Fruit fly (Drosophila melanogaster) whole organism, embryonic: ENCODE data around the gene Cyp1.

ENCODE experiments used
- Awh ChIP-seq: fragments of 200-800 bp; sonication (Bioruptor generic); IDR thresholded peaks from 2 replicates; pipeline ENCODE4, ENCODE4 v1.3.6; 2022; ENCODE audit warnings: missing biosample characterization, missing genetic modification characterization
- Bdp1 ChIP-seq: fragments of 200-800 bp; sonication (Bioruptor generic); optimal IDR thresholded peaks from 3 replicates; lab custom pipeline; 2016; ENCODE audit warnings: missing biosample characterization, missing genetic modification characterization
- CG10366 ChIP-seq: fragments of 200-800 bp; sonication (Bioruptor generic); IDR thresholded peaks from 2 replicates; pipeline ENCODE4 v1.3.6; 2022; ENCODE audit warnings: missing biosample characterization, missing genetic modification characterization
- CG10565 ChIP-seq: fragments of 200-800 bp; sonication (Bioruptor generic); optimal IDR thresholded peaks from 3 replicates; lab custom pipeline; 2016; ENCODE audit warnings: missing biosample characterization, mild to moderate bottlenecking, missing genetic modification characterization
- CG10654 ChIP-seq: fragments of 200-800 bp; sonication (Bioruptor generic); optimal IDR thresholded peaks from 2 replicates; lab custom pipeline; 2016; ENCODE audit warnings: missing biosample characterization, missing genetic modification characterization
- CG11456 ChIP-seq: fragments of 200-800 bp; sonication (Bioruptor generic); IDR thresholded peaks from 3 replicates; pipeline ENCODE4 v1.3.6; 2022; ENCODE audit warnings: missing biosample characterization, missing genetic modification characterization
- CG1233 ChIP-seq: fragments of 200-800 bp; sonication (Bioruptor generic); optimal IDR thresholded peaks from 4 replicates; lab custom pipeline; 2018; ENCODE audit warnings: missing biosample characterization, mild to moderate bottlenecking, missing genetic modification characterization
- CG16813 ChIP-seq: fragments of 200-800 bp; sonication (Bioruptor generic); IDR thresholded peaks from 3 replicates; pipeline ENCODE4 v1.3.6; 2022; ENCODE audit warnings: missing biosample characterization, missing genetic modification characterization; ENCODE audit not compliant: partially characterized antibody
- CG17361 ChIP-seq: fragments of 200-800 bp; sonication (Bioruptor generic); IDR thresholded peaks from 3 replicates; pipeline ENCODE4 v1.3.6; 2022; ENCODE audit warnings: missing biosample characterization, missing genetic modification characterization
- CG18262 ChIP-seq: fragments of 200-800 bp; optimal IDR thresholded peaks from 3 replicates; lab custom pipeline; 2019; ENCODE audit warnings: missing biosample characterization, mild to moderate bottlenecking, missing genetic modification characterization, moderate library complexity
- CG18599 ChIP-seq: fragments of 200-800 bp; sonication (Bioruptor generic); optimal IDR thresholded peaks from 3 replicates; lab custom pipeline; 2017; ENCODE audit warnings: missing biosample characterization, missing genetic modification characterization, mild to moderate bottlenecking, moderate library complexity, missing genetic modification reagents
- CG18764 ChIP-seq: fragments of 200-800 bp; sonication (Bioruptor generic); optimal IDR thresholded peaks from 3 replicates; lab custom pipeline; 2016; ENCODE audit warnings: missing biosample characterization, missing genetic modification characterization
- CG30020 ChIP-seq: fragments of 200-800 bp; optimal IDR thresholded peaks from 2 replicates; lab custom pipeline; 2019; ENCODE audit warnings: missing biosample characterization, mild to moderate bottlenecking, missing genetic modification characterization, moderate library complexity
- CG30403 ChIP-seq: fragments of 200-800 bp; sonication (Bioruptor generic); optimal IDR thresholded peaks from 3 replicates; lab custom pipeline; 2016; ENCODE audit warnings: missing biosample characterization, missing genetic modification characterization
- CG34376 ChIP-seq: fragments of 200-800 bp; sonication (Bioruptor generic); optimal IDR thresholded peaks from 2 replicates; lab custom pipeline; 2018; ENCODE audit warnings: missing biosample characterization, mild to moderate bottlenecking, missing genetic modification characterization
- CG34422 ChIP-seq: fragments of 200-800 bp; sonication (Bioruptor generic); IDR thresholded peaks from 3 replicates; pipeline ENCODE4 v1.3.6; 2022; ENCODE audit warnings: missing biosample characterization, missing genetic modification characterization
- CG4328 ChIP-seq: fragments of 200-800 bp; sonication (Bioruptor generic); optimal IDR thresholded peaks from 3 replicates; lab custom pipeline; 2017; ENCODE audit warnings: missing biosample characterization, missing genetic modification reagents, missing genetic modification characterization
- CG4424 ChIP-seq: fragments of 200-800 bp; sonication (Bioruptor generic); optimal IDR thresholded peaks from 3 replicates; lab custom pipeline; 2016; ENCODE audit warnings: missing biosample characterization, missing genetic modification characterization
- CG7745 ChIP-seq: fragments of 200-800 bp; sonication (Bioruptor generic); optimal IDR thresholded peaks from 2 replicates; lab custom pipeline; 2018; ENCODE audit warnings: missing biosample characterization, mild to moderate bottlenecking, missing genetic modification characterization, moderate library complexity
- CG7987 ChIP-seq: fragments of 200-800 bp; sonication (Bioruptor generic); optimal IDR thresholded peaks from 2 replicates; lab custom pipeline; 2018; ENCODE audit warnings: missing biosample characterization, mild to moderate bottlenecking, missing genetic modification characterization, moderate library complexity
- CG9932 ChIP-seq: fragments of 200-800 bp; sonication (Bioruptor generic); IDR thresholded peaks from 2 replicates; pipeline ENCODE4 v1.3.6; 2022; ENCODE audit warnings: missing biosample characterization, missing genetic modification characterization
- Fer1 ChIP-seq: fragments of 200-800 bp; sonication (Bioruptor generic); optimal IDR thresholded peaks from 2 replicates; lab custom pipeline; 2017; ENCODE audit warnings: missing biosample characterization, mild to moderate bottlenecking, missing genetic modification characterization
- Gug ChIP-seq: fragments of 200-800 bp; sonication (Bioruptor generic); IDR thresholded peaks from 4 replicates; pipeline ENCODE4 v1.3.6; 2022; ENCODE audit warnings: missing biosample characterization, missing genetic modification characterization
- H15 ChIP-seq: fragments of 200-800 bp; sonication (Bioruptor generic); IDR thresholded peaks from 3 replicates; pipeline ENCODE4 v1.3.6; 2022; ENCODE audit warnings: missing biosample characterization, missing genetic modification characterization
- HLH4C ChIP-seq: fragments of 200-800 bp; sonication (Bioruptor generic); IDR thresholded peaks from 3 replicates; pipeline ENCODE4 v1.3.6; 2022; ENCODE audit warnings: missing biosample characterization, missing genetic modification characterization; ENCODE audit not compliant: partially characterized antibody
- Hmx ChIP-seq: fragments of 200-800 bp; sonication (Bioruptor generic); optimal IDR thresholded peaks from 2 replicates; lab custom pipeline; 2016; ENCODE audit warnings: missing biosample characterization, missing genetic modification characterization
- Hr3 ChIP-seq: fragments of 200-800 bp; sonication (Bioruptor generic); optimal IDR thresholded peaks from 3 replicates; lab custom pipeline; 2016; ENCODE audit warnings: missing biosample characterization, missing genetic modification characterization
- Hr78 ChIP-seq, 2 experiments: fragments of 200-800 bp in 1 of 2; fragments of >200 bp in 1 of 2; sonication (Bioruptor generic) in 1 of 2; optimal IDR thresholded peaks; 2 replicates each; lab custom pipeline; 2017 to 2019; ENCODE audit warnings: missing biosample characterization in 2 of 2, missing genetic modification characterization in 2 of 2, mild to moderate bottlenecking in 1 of 2, moderate library complexity in 1 of 2
- Max ChIP-seq: fragments of 200-800 bp; sonication (Bioruptor generic); optimal IDR thresholded peaks from 2 replicates; lab custom pipeline; 2016; ENCODE audit warnings: missing biosample characterization, mild to moderate bottlenecking, missing genetic modification characterization
- Myb ChIP-seq: fragments of 200-800 bp; sonication (Bioruptor generic); optimal IDR thresholded peaks from 2 replicates; lab custom pipeline; 2016; ENCODE audit warnings: missing biosample characterization, missing genetic modification characterization
- Nf-YB ChIP-seq: fragments of 200-800 bp; sonication (Bioruptor generic); optimal IDR thresholded peaks from 3 replicates; lab custom pipeline; 2019; ENCODE audit warnings: missing biosample characterization, mild to moderate bottlenecking, missing genetic modification characterization, moderate library complexity
- Oaz ChIP-seq: fragments of 200-800 bp; sonication (Bioruptor generic); IDR thresholded peaks from 2 replicates; pipeline ENCODE4 v1.3.6; 2022; ENCODE audit warnings: missing biosample characterization, missing genetic modification characterization
- Sox100B ChIP-seq: fragments of 200-800 bp; sonication (Bioruptor generic); optimal IDR thresholded peaks from 3 replicates; lab custom pipeline; 2018; ENCODE audit warnings: missing biosample characterization, mild to moderate bottlenecking, missing genetic modification characterization
- YL-1 ChIP-seq: fragments of 200-800 bp; sonication (Bioruptor generic); optimal IDR thresholded peaks from 3 replicates; lab custom pipeline; 2017; ENCODE audit warnings: missing biosample characterization, mild to moderate bottlenecking, missing genetic modification characterization
- az2 ChIP-seq: fragments of 200-800 bp; sonication (Bioruptor generic); optimal IDR thresholded peaks from 3 replicates; lab custom pipeline; 2016; ENCODE audit warnings: missing biosample characterization, missing genetic modification characterization
- bbx ChIP-seq: fragments of 200-800 bp; sonication (Bioruptor generic); IDR thresholded peaks from 2 replicates; pipeline ENCODE4 v1.3.6; 2022; ENCODE audit warnings: missing biosample characterization, missing genetic modification characterization; ENCODE audit not compliant: partially characterized antibody
- cad ChIP-seq: fragments of >200 bp; optimal IDR thresholded peaks from 2 replicates; lab custom pipeline; 2017; ENCODE audit warnings: missing biosample characterization, missing genetic modification characterization
- ci ChIP-seq: fragments of 200-800 bp; sonication (Bioruptor generic); IDR thresholded peaks from 3 replicates; pipeline ENCODE4 v1.3.6; 2022; ENCODE audit warnings: missing biosample characterization, missing genetic modification characterization
- cwo ChIP-seq: fragments of 200-800 bp; sonication (Bioruptor generic); optimal IDR thresholded peaks from 3 replicates; lab custom pipeline; 2017; ENCODE audit warnings: missing biosample characterization, missing genetic modification characterization, mild to moderate bottlenecking, moderate library complexity, missing genetic modification reagents
- gsb-n ChIP-seq: fragments of 200-800 bp; sonication (Bioruptor generic); optimal IDR thresholded peaks from 3 replicates; lab custom pipeline; 2018; ENCODE audit warnings: missing biosample characterization, mild to moderate bottlenecking, missing genetic modification characterization
- jigr1 ChIP-seq: fragments of 200-800 bp; sonication (Bioruptor generic); IDR thresholded peaks from 3 replicates; pipeline ENCODE4 v1.3.6; 2022; ENCODE audit warnings: missing biosample characterization, missing genetic modification characterization
- jing ChIP-seq: fragments of 200-800 bp; sonication (Bioruptor generic); optimal IDR thresholded peaks from 2 replicates; lab custom pipeline; 2018; ENCODE audit warnings: missing biosample characterization, mild to moderate bottlenecking, missing genetic modification characterization
- jumu ChIP-seq: fragments of 200-800 bp; sonication (Bioruptor generic); optimal IDR thresholded peaks from 3 replicates; lab custom pipeline; 2016; ENCODE audit warnings: missing biosample characterization, missing genetic modification characterization
- mld ChIP-seq: fragments of 200-800 bp; sonication (Bioruptor generic); IDR thresholded peaks from 3 replicates; pipeline ENCODE4 v1.3.6; 2022; ENCODE audit warnings: missing biosample characterization, missing genetic modification characterization; ENCODE audit not compliant: partially characterized antibody
- seq ChIP-seq: fragments of 200-800 bp; sonication (Bioruptor generic); IDR thresholded peaks from 2 replicates; pipeline ENCODE4 v1.3.6; 2022; ENCODE audit warnings: missing biosample characterization, missing genetic modification characterization
- sob ChIP-seq: fragments of 200-800 bp; sonication (Bioruptor generic); IDR thresholded peaks from 2 replicates; pipeline ENCODE4 v1.3.6; 2022; ENCODE audit warnings: missing biosample characterization, missing genetic modification characterization
- twi ChIP-seq: fragments of 200-800 bp; optimal IDR thresholded peaks from 2 replicates; lab custom pipeline; 2019; ENCODE audit warnings: missing biosample characterization, mild to moderate bottlenecking, missing genetic modification characterization, moderate library complexity
- wdn ChIP-seq: fragments of 200-800 bp; sonication (Bioruptor generic); IDR thresholded peaks from 2 replicates; pipeline ENCODE4 v1.3.6; 2022; ENCODE audit warnings: missing biosample characterization, missing genetic modification characterization
- wor ChIP-seq: fragments of 200-800 bp; sonication (Bioruptor generic); IDR thresholded peaks from 2 replicates; pipeline ENCODE4 v1.3.6; 2022; ENCODE audit warnings: missing biosample characterization, missing genetic modification characterization
- z ChIP-seq: fragments of 200-800 bp; sonication (Bioruptor generic); IDR thresholded peaks from 3 replicates; pipeline ENCODE4 v1.3.6; 2022; ENCODE audit warnings: missing biosample characterization, missing genetic modification characterization
- zfh1 ChIP-seq: fragments of 200-800 bp; sonication (Bioruptor generic); IDR thresholded peaks from 3 replicates; pipeline ENCODE4 v1.3.6; 2022; ENCODE audit warnings: missing biosample characterization, missing genetic modification characterization

Cyp1 gene

dm6 chrX:16286083-16286666 is 34.0 kb downstream of the Cyp1 start, which contains the start of gene UQCR-14 (continued):
- TF ChIP-seq CG11456 (GFP tag; lab: Robert Waterston, UW) (peak; percentile 49; the same call in 1 of the 3 replicates), HLH4C (GFP tag; lab: Robert Waterston, UW) (peak; percentile 96), CG4328 (GFP tag; lab: Kevin White, UChicago) (no peak), CG18599 (GFP tag; lab: Kevin White, UChicago) (peak; percentile 18), Hmx (GFP tag; lab: Kevin White, UChicago) (no peak), jumu (no peak), YL-1 (GFP tag; lab: Kevin White, UChicago) (peak; percentile 82), Hr78 (GFP tag; optimal IDR thresholded peaks at IDR 0.05; lab: Kevin White, UChicago) (no peak), CG7987 (GFP tag; lab: Kevin White, UChicago) (peak; percentile 3), Max (GFP tag; lab: Kevin White, UChicago) (peak; percentile 7), Sox100B (GFP tag; lab: Kevin White, UChicago) (no peak), jigr1 (GFP tag; lab: Robert Waterston, UW) (no peak), sob (GFP tag; lab: Robert Waterston, UW) (peak; percentile 33; the same call in 1 of the 2 replicates), az2 (GFP tag; lab: Kevin White, UChicago) (no peak), seq (GFP tag; lab: Robert Waterston, UW) (no peak), CG34422 (GFP tag; lab: Robert Waterston, UW) (0 out of 3 replicates have a peak, but pooled peaks have one; percentile 44), CG30020 (tag; lab: Kevin White, UChicago) (peak; percentile 71), CG1233 (GFP tag; lab: Kevin White, UChicago) (no peak), bbx (GFP tag; lab: Robert Waterston, UW) (peak; percentile 99), twi (tag; lab: Kevin White, UChicago) (no peak), z (GFP tag; lab: Robert Waterston, UW) (no peak), CG34376 (GFP tag; lab: Kevin White, UChicago) (peak; percentile 25), CG18262 (tag; lab: Kevin White, UChicago) (peak; percentile 19), CG17361 (GFP tag; lab: Robert Waterston, UW) (no peak), Bdp1 (GFP tag; lab: Kevin White, UChicago) (no peak), cwo (GFP tag; lab: Kevin White, UChicago) (no peak), ci (GFP tag; lab: Robert Waterston, UW) (no peak; the same call in 2 of the 3 replicates), CG10654 (GFP tag; lab: Kevin White, UChicago) (no peak), CG7745 (tag; lab: Kevin White, UChicago) (no peak), CG10366 (GFP tag; lab: Robert Waterston, UW) (peak; percentile 17; the same call in 1 of the 2 replicates), CG16813 (GFP tag; lab: Robert Waterston, UW) (peak; percentile 98), Gug (GFP tag; lab: Robert Waterston, UW) (peak; percentile 13; the same call in 1 of the 4 replicates), CG30403 (GFP tag; lab: Kevin White, UChicago) (peak; percentile 24), Oaz (GFP tag; lab: Robert Waterston, UW) (no peak), CG4424 (peak; percentile 28), jing (GFP tag; lab: Kevin White, UChicago) (no peak), H15 (no peak), mld (GFP tag; lab: Robert Waterston, UW) (peak; percentile 94), CG18764 (peak; percentile 12), zfh1 (GFP tag; lab: Robert Waterston, UW) (no peak), wor (GFP tag; lab: Robert Waterston, UW) (no peak), Hr3 (GFP tag; lab: Kevin White, UChicago) (no peak), CG10565 (no peak), Awh (no peak), cad (GFP tag; lab: Kevin White, UChicago) (no peak), wdn (GFP tag; lab: Robert Waterston, UW) (no peak), Myb (GFP tag; lab: Kevin White, UChicago) (peak; percentile 88), Fer1 (peak; percentile 21), CG9932 (GFP tag; lab: Robert Waterston, UW) (peak; percentile 74), Nf-YB (GFP tag; lab: Kevin White, UChicago) (no peak), gsb-n (tag; lab: Kevin White, UChicago) (no peak)
